Comparison of ENCODE assay signal across 4 fruit fly cellular contexts in genomic region chr3R:11334272-11334874, dm6.
TF ChIP-seq lines count a peak whose summit lies in the region.

No protein-coding gene starts in this region.

- no peak for TF ChIP-seq CTCF in whole organism, embryonic (GFP tag; optimal IDR thresholded peaks at IDR 0.05; lab: Kevin White, UChicago)

TF ChIP-seq in whole organism, adult, 20 proteins besides CTCF, POLR2A, EP300 and RAD21:
- TF ChIP-seq CG1620 (GFP tag; optimal IDR thresholded peaks at IDR 0.05; lab: Kevin White, UChicago) = no peak
- TF ChIP-seq CG5204 (GFP tag; optimal IDR thresholded peaks at IDR 0.05; lab: Kevin White, UChicago) = no peak
- TF ChIP-seq pad (GFP tag; optimal IDR thresholded peaks at IDR 0.05; lab: Kevin White, UChicago) = peak; percentile 94

TF ChIP-seq in whole organism, embryonic, 481 proteins besides CTCF, POLR2A, EP300 and RAD21:
- TF ChIP-seq Nf-YC (tag; optimal IDR thresholded peaks at IDR 0.05; lab: Kevin White, UChicago) = peak; percentile 82
- no peak for TF ChIP-seq Sry-δ (GFP tag; optimal IDR thresholded peaks at IDR 0.05; lab: Kevin White, UChicago)
- no peak for TF ChIP-seq Kr (GFP tag; optimal IDR thresholded peaks at IDR 0.05; lab: Kevin White, UChicago)
- TF ChIP-seq Nf-YB (GFP tag; optimal IDR thresholded peaks at IDR 0.05; lab: Kevin White, UChicago) = peak; percentile 39
- TF ChIP-seq Max (GFP tag; optimal IDR thresholded peaks at IDR 0.05; lab: Kevin White, UChicago) = no peak
- peak; percentile 79 for TF ChIP-seq Deaf1 (tag; optimal IDR thresholded peaks at IDR 0.05; lab: Kevin White, UChicago)
- TF ChIP-seq pb (GFP tag; optimal IDR thresholded peaks at IDR 0.05; lab: Kevin White, UChicago) = no peak
- TF ChIP-seq Sin3A (optimal IDR thresholded peaks at IDR 0.05; lab: Kevin White, UChicago) = no peak
- TF ChIP-seq CG17829 (tag; optimal IDR thresholded peaks at IDR 0.05; lab: Kevin White, UChicago) = no peak
- no peak for TF ChIP-seq CG11093 (GFP tag; IDR thresholded peaks at IDR 0.05; lab: Robert Waterston, UW)
- TF ChIP-seq Gsc (GFP tag; IDR thresholded peaks at IDR 0.05; lab: Robert Waterston, UW) = no peak
- TF ChIP-seq D (optimal IDR thresholded peaks at IDR 0.05; lab: Kevin White, UChicago) = no peak
- no peak for TF ChIP-seq D (GFP tag; optimal IDR thresholded peaks at IDR 0.05; lab: Kevin White, UChicago)
- TF ChIP-seq Dll (GFP tag; IDR thresholded peaks at IDR 0.05; lab: Robert Waterston, UW; ENCODE audit: partially characterized antibody) = no peak
- TF ChIP-seq cg (GFP tag; optimal IDR thresholded peaks at IDR 0.05; lab: Kevin White, UChicago) = peak; percentile 30
- no peak for TF ChIP-seq Hmr (GFP tag; optimal IDR thresholded peaks at IDR 0.05; lab: Kevin White, UChicago)
- TF ChIP-seq Adf1 (GFP tag; IDR thresholded peaks at IDR 0.05; lab: Robert Waterston, UW) = peak; percentile 93
- no peak for TF ChIP-seq CG6854 (GFP tag; optimal IDR thresholded peaks at IDR 0.05; lab: Kevin White, UChicago)
- 0 out of 3 replicates have a peak, but pooled peaks have one; percentile 9 for TF ChIP-seq CG11456 (GFP tag; IDR thresholded peaks at IDR 0.05; lab: Robert Waterston, UW)
- TF ChIP-seq dpn (GFP tag; optimal IDR thresholded peaks at IDR 0.05; lab: Kevin White, UChicago) = no peak
- TF ChIP-seq onecut (GFP tag; IDR thresholded peaks at IDR 0.05; lab: Robert Waterston, UW) = no peak
- no peak for TF ChIP-seq CG34376 (GFP tag; optimal IDR thresholded peaks at IDR 0.05; lab: Kevin White, UChicago)
- no peak for TF ChIP-seq CG10959 (GFP tag; IDR thresholded peaks at IDR 0.05; lab: Robert Waterston, UW)
- no peak for TF ChIP-seq inv (GFP tag; IDR thresholded peaks at IDR 0.05; lab: Robert Waterston, UW; ENCODE audit: partially characterized antibody)
- no peak for TF ChIP-seq CG14050 (GFP tag; IDR thresholded peaks at IDR 0.05; lab: Robert Waterston, UW)
- no peak for TF ChIP-seq Bgb (GFP tag; IDR thresholded peaks at IDR 0.05; lab: Robert Waterston, UW; ENCODE audit: partially characterized antibody)

TF ChIP-seq in whole organism, prepupa, 60 proteins besides CTCF, POLR2A, EP300 and RAD21:
- no peak for TF ChIP-seq CG6276 (GFP tag; optimal IDR thresholded peaks at IDR 0.05; lab: Kevin White, UChicago)
- no peak for TF ChIP-seq Hr38 (GFP tag; optimal IDR thresholded peaks at IDR 0.05; lab: Kevin White, UChicago)
- TF ChIP-seq CG7368 (GFP tag; optimal IDR thresholded peaks at IDR 0.05; lab: Kevin White, UChicago) = no peak
- no peak for TF ChIP-seq OdsH (GFP tag; optimal IDR thresholded peaks at IDR 0.05; lab: Kevin White, UChicago)
- no peak for TF ChIP-seq Eip93F (GFP tag; optimal IDR thresholded peaks at IDR 0.05; lab: Kevin White, UChicago)
- no peak for TF ChIP-seq Lpt (GFP tag; optimal IDR thresholded peaks at IDR 0.05; lab: Kevin White, UChicago)
- TF ChIP-seq svp (GFP tag; lab: Kevin White, UChicago) = peak; percentile 9
- no peak for TF ChIP-seq Ets21C (GFP tag; optimal IDR thresholded peaks at IDR 0.05; lab: Kevin White, UChicago)

TF ChIP-seq in whole organism, wandering third instar larva, 38 proteins besides CTCF, POLR2A, EP300 and RAD21:
- peak; percentile 43 for TF ChIP-seq Dfd (GFP tag; optimal IDR thresholded peaks at IDR 0.05; lab: Kevin White, UChicago)
- TF ChIP-seq lola (GFP tag; optimal IDR thresholded peaks at IDR 0.05; lab: Kevin White, UChicago) = no peak
